Worm (Caenorhabditis elegans): Measurements from ENCODE around the gene lin-25.

lin-25 gene

DNA sequence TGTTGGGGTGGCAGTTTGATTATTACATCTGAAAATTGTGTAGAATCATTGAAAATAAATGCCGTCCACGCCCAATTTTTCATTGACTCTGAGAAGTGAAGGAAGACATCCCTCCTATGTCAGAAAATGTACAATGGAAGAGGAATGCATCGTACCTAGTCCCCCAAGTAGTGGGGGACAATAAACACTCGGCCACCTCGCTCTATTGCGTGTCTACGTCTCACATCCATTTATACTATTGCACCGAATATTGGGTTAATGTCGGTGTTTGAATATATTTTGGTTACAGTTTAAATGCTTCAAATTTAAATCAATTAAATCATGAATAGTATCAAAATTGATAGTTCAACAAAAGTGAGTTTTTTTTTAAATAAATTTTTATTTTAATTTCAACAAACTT, at the start of gene lin-25:
lin-25 (plus strand) TSS at position 290 of the 400 bp plus-strand sequence.
- TF ChIP-seq nhr-80 (tag; optimal IDR thresholded peaks at IDR 0.05), result peak; percentile 53
- TF ChIP-seq ZK185.1 (tag; optimal IDR thresholded peaks at IDR 0.05; ENCODE audit: poor library complexity, severe bottlenecking), result peak; percentile 23
- TF ChIP-seq Y53G8AR.9 (GFP tag; conservative IDR thresholded peaks at IDR 0.05), result no peak

ce11 chrV:12601835-12602234, 47.9 kb upstream of the lin-25 start:
- TF ChIP-seq ceh-79 (tag; optimal IDR thresholded peaks at IDR 0.05) (no peak), xnd-1 (tag; optimal IDR thresholded peaks at IDR 0.05) (no peak), hlh-12 (tag; optimal IDR thresholded peaks at IDR 0.05) (no peak), pbrm-1 (GFP tag; IDR thresholded peaks at IDR 0.05) (no peak), lin-26 (GFP tag; IDR thresholded peaks at IDR 0.05) (no peak)

DNA sequence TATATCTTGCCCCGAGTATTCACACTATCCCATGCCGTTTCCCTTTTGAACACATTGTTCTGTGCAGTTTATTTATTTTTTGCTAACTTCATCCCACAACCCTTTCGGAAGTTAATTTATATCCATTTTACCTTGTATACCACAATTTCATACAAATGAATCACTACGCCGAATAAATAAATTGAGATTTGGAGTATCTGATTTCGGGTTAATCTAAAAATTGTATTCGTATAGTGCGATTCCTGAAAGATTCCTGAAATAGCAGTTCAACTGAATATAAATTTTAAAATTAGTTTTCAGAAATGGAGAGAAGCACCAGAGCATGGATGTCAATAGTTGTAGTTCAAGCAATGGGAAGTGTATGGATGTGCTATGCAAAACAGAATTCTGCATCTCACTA, 42.6 kb upstream of the lin-25 start, which contains the start of gene erg-28:
erg-28 (plus strand) TSS at position 301 of the 400 bp plus-strand sequence.
- TF ChIP-seq him-1 (tag; optimal IDR thresholded peaks at IDR 0.05) (peak; percentile 29), F57C9.4 (tag; optimal IDR thresholded peaks at IDR 0.05) (no peak)

- no peak for TF ChIP-seq unc-130 (GFP tag; optimal IDR thresholded peaks at IDR 0.05)
- TF ChIP-seq mes-4 (tag; optimal IDR thresholded peaks at IDR 0.05), result no peak
- TF ChIP-seq nhr-80 (tag; optimal IDR thresholded peaks at IDR 0.05), result no peak
- no peak for TF ChIP-seq C06A6.2 (GFP tag; conservative IDR thresholded peaks at IDR 0.05)
- no peak for TF ChIP-seq snpc-4 (GFP tag; optimal IDR thresholded peaks at IDR 0.05)
- no peak for TF ChIP-seq snpc-4 (tag; optimal IDR thresholded peaks at IDR 0.05)
- no peak for TF ChIP-seq K12H6.12 (tag; optimal IDR thresholded peaks at IDR 0.05)
- no peak for TF ChIP-seq F10E7.11 (tag; optimal IDR thresholded peaks at IDR 0.05)
- no peak for TF ChIP-seq aptf-3 (GFP tag; IDR thresholded peaks at IDR 0.05)
- TF ChIP-seq akir-1 (GFP tag; optimal IDR thresholded peaks at IDR 0.05), result no peak
- no peak for TF ChIP-seq die-1 (tag; optimal IDR thresholded peaks at IDR 0.05)
- TF ChIP-seq T26A5.8 (tag; optimal IDR thresholded peaks at IDR 0.05), result no peak
- TF ChIP-seq B0336.3 (GFP tag; IDR thresholded peaks at IDR 0.05), result no peak
- TF ChIP-seq attf-6 (GFP tag; IDR thresholded peaks at IDR 0.05), result no peak
- no peak for TF ChIP-seq B0019.2 (GFP tag; conservative IDR thresholded peaks at IDR 0.05)
- no peak for TF ChIP-seq him-1 (tag; optimal IDR thresholded peaks at IDR 0.05)
- no peak for TF ChIP-seq dpl-1 (GFP tag; optimal IDR thresholded peaks at IDR 0.05)
- no peak for TF ChIP-seq dox-1 (GFP tag; IDR thresholded peaks at IDR 0.05)
These were observed 40.9 kb upstream of the lin-25 start, which contains the start of gene ZC116.5 for ce11 chrV:12608857-12609256. ZC116.5 (minus strand) TSS chrV:12608957.

ce11 chrV:12609526-12609925, 40.2 kb upstream of the lin-25 start, which contains the start of gene ZC116.1:
ZC116.1 (plus strand) TSS chrV:12609826.
- no peak for TF ChIP-seq rpc-1 (optimal IDR thresholded peaks at IDR 0.05)
- TF ChIP-seq rpc-1 (tag; optimal IDR thresholded peaks at IDR 0.05), result no peak

ce11 chrV:12611029-12611428, 38.7 kb upstream of the lin-25 start, which contains the start of gene cubn-1:
cubn-1 (plus strand) TSS chrV:12611329.
- TF ChIP-seq snpc-1.3 (tag; optimal IDR thresholded peaks at IDR 0.05; ENCODE audit: insufficient read depth), result no peak
- no peak for TF ChIP-seq dox-1 (GFP tag; IDR thresholded peaks at IDR 0.05)
- TF ChIP-seq unc-62 (GFP tag; optimal IDR thresholded peaks at IDR 0.05), result no peak
- no peak for TF ChIP-seq ztf-6 (GFP tag; IDR thresholded peaks at IDR 0.05)
- no peak for TF ChIP-seq Y67H2A.10 (GFP tag; conservative IDR thresholded peaks at IDR 0.05)
- TF ChIP-seq nhr-80 (tag; optimal IDR thresholded peaks at IDR 0.05), result no peak
- TF ChIP-seq attf-3 (GFP tag; conservative IDR thresholded peaks at IDR 0.05), result no peak
- no peak for TF ChIP-seq efl-1 (GFP tag; optimal IDR thresholded peaks at IDR 0.05)
- TF ChIP-seq F49E8.2 (tag; optimal IDR thresholded peaks at IDR 0.05; ENCODE audit: insufficient read depth), result no peak
- TF ChIP-seq F10E7.11 (tag; optimal IDR thresholded peaks at IDR 0.05), result no peak
- no peak for TF ChIP-seq die-1 (tag; optimal IDR thresholded peaks at IDR 0.05)
